Fruit fly (Drosophila melanogaster): ENCODE data around the gene CG45105.

CG45105 gene

DNA sequence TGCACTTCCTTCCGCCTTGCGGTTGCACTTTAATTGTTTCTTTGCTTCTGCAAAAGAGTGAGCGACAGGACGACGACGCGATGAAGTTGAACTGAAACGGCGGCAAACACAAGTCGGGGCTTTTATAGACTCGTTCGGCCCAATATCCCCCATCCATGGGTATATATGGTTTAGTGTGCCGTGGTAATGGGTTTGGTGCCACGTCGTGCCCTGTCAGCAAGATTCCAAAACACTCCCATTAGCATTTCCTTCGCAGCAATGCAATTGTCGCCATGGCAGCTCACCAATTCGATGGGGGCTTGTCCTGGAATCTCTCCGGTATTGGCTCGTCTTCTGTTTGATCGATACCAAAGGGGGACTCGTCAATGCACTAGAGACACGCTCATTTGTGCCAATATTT lies at the start of gene CG45105:
TSS of gene CG45105 (minus strand) at position 101 of the 400 bp plus-strand sequence.
- TF ChIP-seq Sox102F (GFP tag; optimal IDR thresholded peaks at IDR 0.05), result no peak
- TF ChIP-seq CG10631 (GFP tag; optimal IDR thresholded peaks at IDR 0.05), result no peak
- no peak for TF ChIP-seq CG11762 (GFP tag; optimal IDR thresholded peaks at IDR 0.05; ENCODE audit: insufficient read depth)
- TF ChIP-seq Hr38 (GFP tag; optimal IDR thresholded peaks at IDR 0.05), result no peak
- TF ChIP-seq CG6163 (GFP tag; IDR thresholded peaks at IDR 0.05), result no peak
- no peak for TF ChIP-seq fd59A (GFP tag; optimal IDR thresholded peaks at IDR 0.05)
- TF ChIP-seq CG34406 (GFP tag; optimal IDR thresholded peaks at IDR 0.05), result no peak
- no peak for TF ChIP-seq OdsH (GFP tag; optimal IDR thresholded peaks at IDR 0.05)
- no peak for TF ChIP-seq CG8319 (GFP tag; optimal IDR thresholded peaks at IDR 0.05)
- no peak for TF ChIP-seq svp (GFP tag)
- no peak for TF ChIP-seq CG16779 (tag; optimal IDR thresholded peaks at IDR 0.05)
- no peak for TF ChIP-seq CG6808 (GFP tag; optimal IDR thresholded peaks at IDR 0.05)
- TF ChIP-seq Blimp-1 (GFP tag; optimal IDR thresholded peaks at IDR 0.05), result no peak
- TF ChIP-seq Hr4 (GFP tag; optimal IDR thresholded peaks at IDR 0.05), result no peak
- TF ChIP-seq CG4318 (GFP tag; optimal IDR thresholded peaks at IDR 0.05), result no peak
- no peak for TF ChIP-seq esn (GFP tag; optimal IDR thresholded peaks at IDR 0.05)
- TF ChIP-seq CG6854 (GFP tag; optimal IDR thresholded peaks at IDR 0.05), result no peak

- TF ChIP-seq dsx (GFP tag; optimal IDR thresholded peaks at IDR 0.05; ENCODE audit: poor library complexity, severe bottlenecking) (peak; percentile 91), Sox102F (GFP tag; optimal IDR thresholded peaks at IDR 0.05) (peak; percentile 85), achi (GFP tag; optimal IDR thresholded peaks at IDR 0.05) (peak; percentile 88), CG31627 (GFP tag; optimal IDR thresholded peaks at IDR 0.05) (peak; percentile 95), CG6854 (GFP tag; optimal IDR thresholded peaks at IDR 0.05) (no peak), acj6 (GFP tag; optimal IDR thresholded peaks at IDR 0.05) (peak; percentile 93), CG8319 (GFP tag; optimal IDR thresholded peaks at IDR 0.05) (peak; percentile 62), svp (GFP tag) (peak; percentile 95), Sox15 (GFP tag; optimal IDR thresholded peaks at IDR 0.05) (peak; percentile 85), CG10631 (GFP tag; optimal IDR thresholded peaks at IDR 0.05) (peak; percentile 92), CG3919 (GFP tag; optimal IDR thresholded peaks at IDR 0.05) (no peak), Ets21C (GFP tag; optimal IDR thresholded peaks at IDR 0.05) (peak; percentile 90), Sox14 (GFP tag; optimal IDR thresholded peaks at IDR 0.05) (peak; percentile 93), topi (GFP tag; optimal IDR thresholded peaks at IDR 0.05) (peak; percentile 79), CG7368 (GFP tag; optimal IDR thresholded peaks at IDR 0.05) (no peak), Hr38 (GFP tag; optimal IDR thresholded peaks at IDR 0.05) (no peak), CG9139 (GFP tag; optimal IDR thresholded peaks at IDR 0.05) (peak; percentile 50), CG32006 (GFP tag; optimal IDR thresholded peaks at IDR 0.05) (no peak), Ets96B (tag; optimal IDR thresholded peaks at IDR 0.05) (peak; percentile 89), fd85E (GFP tag; optimal IDR thresholded peaks at IDR 0.05) (no peak), OdsH (GFP tag; optimal IDR thresholded peaks at IDR 0.05) (peak; percentile 93), CG11902 (GFP tag; optimal IDR thresholded peaks at IDR 0.05) (peak; percentile 64), salr (GFP tag; optimal IDR thresholded peaks at IDR 0.05) (no peak), CG4318 (GFP tag; optimal IDR thresholded peaks at IDR 0.05) (no peak), Eip78C (GFP tag) (peak; percentile 97), pdm3 (GFP tag; optimal IDR thresholded peaks at IDR 0.05) (peak; percentile 94), CG16779 (tag; optimal IDR thresholded peaks at IDR 0.05) (peak; percentile 60), esn (GFP tag; optimal IDR thresholded peaks at IDR 0.05) (peak; percentile 94), Lpt (GFP tag; optimal IDR thresholded peaks at IDR 0.05) (no peak), Hr39 (GFP tag; optimal IDR thresholded peaks at IDR 0.05) (peak; percentile 93), vri (GFP tag; optimal IDR thresholded peaks at IDR 0.05) (no peak), CG6276 (GFP tag; optimal IDR thresholded peaks at IDR 0.05) (no peak), CG6808 (GFP tag; optimal IDR thresholded peaks at IDR 0.05) (no peak), CG1621 (tag; optimal IDR thresholded peaks at IDR 0.05) (no peak), Gug (GFP tag; IDR thresholded peaks at IDR 0.05) (no peak), net (GFP tag; optimal IDR thresholded peaks at IDR 0.05) (peak; percentile 87), CG15336 (GFP tag; IDR thresholded peaks at IDR 0.05) (peak; percentile 90), Eip93F (GFP tag; optimal IDR thresholded peaks at IDR 0.05) (no peak), Met (GFP tag; optimal IDR thresholded peaks at IDR 0.05) (peak; percentile 93), eg (GFP tag; IDR thresholded peaks at IDR 0.05) (no peak; the same call in 2 of the 3 replicates), spab (GFP tag; optimal IDR thresholded peaks at IDR 0.05) (peak; percentile 61), CG11762 (GFP tag; optimal IDR thresholded peaks at IDR 0.05; ENCODE audit: insufficient read depth) (no peak), dac (GFP tag; optimal IDR thresholded peaks at IDR 0.05) (peak; percentile 65), Hr4 (GFP tag; optimal IDR thresholded peaks at IDR 0.05) (peak; percentile 92), Smox (GFP tag; optimal IDR thresholded peaks at IDR 0.05) (peak; percentile 92)
These were observed 47.4 kb upstream of the CG45105 start, which contains the start of the genes CG32856 and Rbf2 for dm6 chr3R:15965169-15965568. CG32856 (minus strand) TSS chr3R:15965351. Rbf2 (plus strand) TSS chr3R:15965446.

Measured in whole organism, prepupa.